Worm (Caenorhabditis elegans) whole organism, L1 larva: Measurements from ENCODE around the gene phdh-1.

Source experiments
- F16B12.6 ChIP-seq: fragments of 150-350 bp; optimal IDR thresholded peaks from 2 replicates; lab custom pipeline; 2014; ENCODE audit warnings: missing biosample characterization, missing genetic modification characterization
- aha-1 ChIP-seq: fragments of 150-350 bp; optimal IDR thresholded peaks from 2 replicates; lab custom pipeline; 2014; ENCODE audit warnings: missing biosample characterization, missing genetic modification characterization
- aly-2 ChIP-seq: fragments of 150-350 bp; optimal IDR thresholded peaks from 2 replicates; lab custom pipeline; 2014; ENCODE audit warnings: missing biosample characterization, missing genetic modification characterization
- blmp-1 ChIP-seq: fragments of 150-350 bp; optimal IDR thresholded peaks from 2 replicates; lab custom pipeline; 2014; ENCODE audit warnings: missing biosample characterization, missing genetic modification characterization
- ceh-82 ChIP-seq, 3 experiments: fragments of 150-350 bp in 1 of 3; sonication (generic microtip) in 2 of 3; optimal IDR thresholded peaks; 2 replicates each; lab custom pipeline; 2014 to 2017; ENCODE audit warnings: missing biosample characterization in 3 of 3, missing genetic modification characterization in 3 of 3
- ces-1 ChIP-seq: fragments of 150-350 bp; optimal IDR thresholded peaks from 2 replicates; lab custom pipeline; 2014; ENCODE audit warnings: missing biosample characterization, missing genetic modification reagents, missing genetic modification characterization
- dpl-1 ChIP-seq, 3 experiments: fragments of 150-350 bp in 2 of 3; sonication (generic microtip) in 1 of 3; optimal IDR thresholded peaks; 2 replicates each; lab custom pipeline; 2014 to 2017; ENCODE audit warnings: missing biosample characterization in 3 of 3, missing genetic modification characterization in 3 of 3, missing genetic modification reagents in 3 of 3
- efl-1 ChIP-seq, 4 experiments: fragments of 150-350 bp; optimal IDR thresholded peaks in 3 of 4; peaks in 1 of 4; 1 replicate in 1 of 4; 2 replicates in 3 of 4; lab custom pipeline; 2014; ENCODE audit warnings: missing biosample characterization in 2 of 4, missing genetic modification characterization in 2 of 4, missing genetic modification reagents in 2 of 4
- egl-27 ChIP-seq, 2 experiments: fragments of 150-350 bp in 1 of 2; sonication (generic microtip); optimal IDR thresholded peaks; 3 replicates each; lab custom pipeline; 2017 to 2018; ENCODE audit warnings: missing biosample characterization in 2 of 2, missing genetic modification characterization in 2 of 2, missing genetic modification reagents in 2 of 2
- elt-2 ChIP-seq: sonication (generic microtip); optimal IDR thresholded peaks from 2 replicates; lab custom pipeline; 2016; ENCODE audit warnings: missing genetic modification characterization, mild to moderate bottlenecking, inconsistent platforms, missing compliant biosample characterization, missing genetic modification reagents
- elt-3 ChIP-seq, 6 experiments: fragments of 150-350 bp in 1 of 6; sonication (generic microtip); optimal IDR thresholded peaks; 2 replicates each; lab custom pipeline; 2017 to 2018; ENCODE audit warnings: missing biosample characterization in 6 of 6, missing genetic modification characterization in 6 of 6, inconsistent platforms in 1 of 6
- hlh-4 ChIP-seq: sonication (generic microtip); optimal IDR thresholded peaks from 2 replicates; lab custom pipeline; 2016; ENCODE audit warnings: mild to moderate bottlenecking, missing genetic modification characterization, missing compliant biosample characterization
- irx-1 ChIP-seq: sonication (generic microtip); optimal IDR thresholded peaks from 2 replicates; lab custom pipeline; 2016; ENCODE audit warnings: missing genetic modification characterization, missing compliant biosample characterization
- lin-14 ChIP-seq: fragments of 200-800 bp; sonication (Bioruptor generic); optimal IDR thresholded peaks from 2 replicates; lab custom pipeline; 2018; ENCODE audit warnings: mild to moderate bottlenecking, missing genetic modification characterization, moderate library complexity, missing compliant biosample characterization
- lin-15B ChIP-seq: fragments of 150-350 bp; sonication (generic microtip); optimal IDR thresholded peaks from 3 replicates; lab custom pipeline; 2014; ENCODE audit warnings: missing biosample characterization, missing genetic modification characterization
- lin-35 ChIP-seq, 2 experiments: fragments of 150-350 bp; optimal IDR thresholded peaks; 2 replicates each; lab custom pipeline; 2014; ENCODE audit warnings: missing biosample characterization in 2 of 2, missing genetic modification characterization in 2 of 2, missing genetic modification reagents in 2 of 2
- lir-3 ChIP-seq: sonication (generic microtip); optimal IDR thresholded peaks from 2 replicates; lab custom pipeline; 2016; ENCODE audit warnings: mild to moderate bottlenecking, missing genetic modification characterization, moderate library complexity, missing compliant biosample characterization; ENCODE audit not compliant: poor library complexity
- mab-9 ChIP-seq: fragments of 200-800 bp; sonication (Bioruptor generic); IDR thresholded peaks from 2 replicates; pipeline ENCODE4 v1.3.6; 2022; ENCODE audit warnings: missing genetic modification reagents, missing genetic modification characterization, missing compliant biosample characterization
- mep-1 ChIP-seq: fragments of 150-350 bp; optimal IDR thresholded peaks from 2 replicates; lab custom pipeline; 2014; ENCODE audit warnings: missing biosample characterization, missing genetic modification characterization
- nhr-11 ChIP-seq: fragments of 150-350 bp; optimal IDR thresholded peaks from 2 replicates; lab custom pipeline; 2014; ENCODE audit warnings: missing biosample characterization, missing genetic modification characterization
- nhr-20 ChIP-seq: sonication (generic microtip); optimal IDR thresholded peaks from 2 replicates; lab custom pipeline; 2016; ENCODE audit warnings: mild to moderate bottlenecking, missing genetic modification characterization, missing compliant biosample characterization
- nhr-237 ChIP-seq: fragments of 150-350 bp; optimal IDR thresholded peaks from 2 replicates; lab custom pipeline; 2014; ENCODE audit warnings: missing biosample characterization, missing genetic modification characterization
- nhr-28 ChIP-seq: fragments of 150-350 bp; optimal IDR thresholded peaks from 2 replicates; lab custom pipeline; 2014; ENCODE audit warnings: missing biosample characterization, missing genetic modification characterization
- nhr-47 ChIP-seq: sonication (generic microtip); optimal IDR thresholded peaks from 2 replicates; lab custom pipeline; 2016; ENCODE audit warnings: mild to moderate bottlenecking, missing genetic modification characterization, moderate library complexity, missing compliant biosample characterization
- nhr-76 ChIP-seq: sonication (generic microtip); optimal IDR thresholded peaks from 2 replicates; lab custom pipeline; 2017; ENCODE audit warnings: missing biosample characterization, missing genetic modification characterization
- nhr-84 ChIP-seq: sonication (generic microtip); optimal IDR thresholded peaks from 2 replicates; lab custom pipeline; 2017; ENCODE audit warnings: missing biosample characterization, missing genetic modification characterization
- pqm-1 ChIP-seq: sonication (generic microtip); optimal IDR thresholded peaks from 3 replicates; lab custom pipeline; 2017; ENCODE audit warnings: missing biosample characterization, missing genetic modification characterization
- rnt-1 ChIP-seq: sonication (generic microtip); optimal IDR thresholded peaks from 2 replicates; lab custom pipeline; 2016; ENCODE audit warnings: mild to moderate bottlenecking, missing genetic modification characterization, moderate library complexity, missing compliant biosample characterization
- skn-1 ChIP-seq: fragments of 150-350 bp; optimal IDR thresholded peaks from 2 replicates; lab custom pipeline; 2014; ENCODE audit warnings: missing biosample characterization, missing genetic modification characterization
- snu-23 ChIP-seq: sonication (generic microtip); optimal IDR thresholded peaks from 2 replicates; lab custom pipeline; 2016; ENCODE audit warnings: missing genetic modification characterization, missing compliant biosample characterization
- sup-37 ChIP-seq: fragments of 200-800 bp; sonication (Bioruptor generic); optimal IDR thresholded peaks from 2 replicates; lab custom pipeline; 2018; ENCODE audit warnings: mild to moderate bottlenecking, missing genetic modification characterization, missing compliant biosample characterization
- tlp-1 ChIP-seq: fragments of 150-350 bp; optimal IDR thresholded peaks from 2 replicates; lab custom pipeline; 2014; ENCODE audit warnings: missing biosample characterization, missing genetic modification characterization
- unc-86 ChIP-seq: sonication (generic microtip); optimal IDR thresholded peaks from 2 replicates; lab custom pipeline; 2016; ENCODE audit warnings: missing genetic modification characterization, missing compliant biosample characterization
- unc-98 ChIP-seq: fragments of 200-800 bp; sonication (Bioruptor generic); IDR thresholded peaks from 2 replicates; pipeline ENCODE4 v1.3.6; 2022; ENCODE audit warnings: missing genetic modification characterization, missing compliant biosample characterization
- zip-4 ChIP-seq: fragments of 200-800 bp; sonication (Bioruptor generic); optimal IDR thresholded peaks from 2 replicates; lab custom pipeline; 2018; ENCODE audit warnings: mild to moderate bottlenecking, missing genetic modification characterization, moderate library complexity, missing compliant biosample characterization
- ztf-11 ChIP-seq, 2 experiments: sonication (generic microtip); optimal IDR thresholded peaks; 2 replicates each; lab custom pipeline; 2016 to 2017; ENCODE audit warnings: missing genetic modification characterization in 2 of 2, missing biosample characterization in 1 of 2, missing compliant biosample characterization in 1 of 2

The phdh-1 gene

ce11 chrII:13636596-13636995 is 1.7 kb downstream of the phdh-1 start:
- TF ChIP-seq nhr-47 (tag; lab: Kevin White, UChicago) (no peak), lir-3 (tag; lab: Kevin White, UChicago) (no peak), irx-1 (no peak), aly-2 (tag; lab: Kevin White, UChicago) (no peak), nhr-76 (tag; lab: Kevin White, UChicago) (no peak)

ce11 chrII:13632238-13632637 is 6.0 kb downstream of the phdh-1 start, which contains the start of gene tag-10:
Gene tag-10, plus strand, starts transcription at chrII:13632584.
- no peak for TF ChIP-seq aha-1 (tag; lab: Kevin White, UChicago)
- TF ChIP-seq elt-2 (tag; lab: Kevin White, UChicago), result peak; percentile 18
- peak; percentile 4 for TF ChIP-seq rnt-1 (tag; lab: Kevin White, UChicago)

ce11 chrII:13630690-13631089 is 7.6 kb downstream of the phdh-1 start, which contains the start of the genes gst-17 and gst-18:
Gene gst-17, minus strand, starts transcription at chrII:13630790.
Gene gst-18, minus strand, starts transcription at chrII:13630887.
- TF ChIP-seq ztf-11 (tag; optimal IDR thresholded peaks at IDR 0.05; lab: Kevin White, UChicago) (no peak), pqm-1 (tag; lab: Kevin White, UChicago) (no peak), mep-1 (tag; lab: Kevin White, UChicago) (no peak), lin-35 (GFP tag; optimal IDR thresholded peaks at IDR 0.05; lab: Kevin White, UChicago) (no peak), nhr-237 (tag; lab: Kevin White, UChicago) (no peak), nhr-84 (tag; lab: Kevin White, UChicago) (no peak), sup-37 (GFP tag; lab: Kevin White, UChicago) (no peak), lin-15B (tag; lab: Kevin White, UChicago) (no peak), lin-14 (GFP tag; lab: Kevin White, UChicago) (no peak), elt-2 (tag; lab: Kevin White, UChicago) (no peak), nhr-28 (tag; lab: Kevin White, UChicago) (no peak), F16B12.6 (no peak), mab-9 (GFP tag; lab: Robert Waterston, UW) (no peak), nhr-11 (tag; lab: Kevin White, UChicago) (no peak), elt-3 (tag; optimal IDR thresholded peaks at IDR 0.05; lab: Kevin White, UChicago) (no peak), unc-98 (no peak)
- TF ChIP-seq, all 84 proteins: peak for 0

- TF ChIP-seq nhr-20 (peak; percentile 52), dpl-1 (GFP tag; optimal IDR thresholded peaks at IDR 0.05; lab: Kevin White, UChicago) (peak in 1 of 3 experiments; percentile 2), snu-23 (GFP tag; lab: Kevin White, UChicago) (peak; percentile 28), ceh-82 (tag; optimal IDR thresholded peaks at IDR 0.05; lab: Kevin White, UChicago) (no peak), hlh-4 (no peak), lin-14 (GFP tag; lab: Kevin White, UChicago) (peak; percentile 20)
These were observed 11.3 kb downstream of the phdh-1 start, which contains the start of gene gst-19 for ce11 chrII:13627001-13627400. Gene gst-19, minus strand, starts transcription at chrII:13627145.

- no peak for TF ChIP-seq unc-86 (tag; lab: Kevin White, UChicago)
- no peak for TF ChIP-seq mep-1 (tag; lab: Kevin White, UChicago)
- no peak for TF ChIP-seq tlp-1
- peak; percentile 97 for TF ChIP-seq skn-1 (tag; lab: Kevin White, UChicago)
- TF ChIP-seq nhr-20, result peak; percentile 9
- TF ChIP-seq nhr-11 (tag; lab: Kevin White, UChicago), result no peak
- TF ChIP-seq unc-98, result no peak
- no peak for TF ChIP-seq zip-4 (GFP tag; lab: Kevin White, UChicago)
- no peak for TF ChIP-seq efl-1 (optimal IDR thresholded peaks at IDR 0.05; lab: Kevin White, UChicago)
- TF ChIP-seq efl-1 (GFP tag; optimal IDR thresholded peaks at IDR 0.05 in 1 of 2; lab: Kevin White, UChicago), result peak in 1 of 2 experiments; percentile 82
- TF ChIP-seq ces-1 (GFP tag; lab: Kevin White, UChicago), result no peak
- no peak for TF ChIP-seq egl-27 (tag; optimal IDR thresholded peaks at IDR 0.05; lab: Kevin White, UChicago)
- TF ChIP-seq nhr-76 (tag; lab: Kevin White, UChicago), result no peak
- no peak for TF ChIP-seq nhr-47 (tag; lab: Kevin White, UChicago)
- TF ChIP-seq lin-14 (GFP tag; lab: Kevin White, UChicago), result peak; percentile 9
- no peak for TF ChIP-seq blmp-1
These were observed 13.9 kb downstream of the phdh-1 start, which contains the start of gene gst-16 for ce11 chrII:13624330-13624729. Gene gst-16, minus strand, starts transcription at chrII:13624440.
